Fruit fly (Drosophila melanogaster) whole organism, pupa: ENCODE measurements around the gene Lcp65Aa.

ENCODE experiments used
- CG10348 ChIP-seq: fragments of 200-800 bp; sonication (Bioruptor generic); IDR thresholded peaks from 2 replicates; pipeline ENCODE4 v1.3.6; 2022; ENCODE audit warnings: missing biosample characterization, missing genetic modification characterization
- CG12605 ChIP-seq: fragments of 200-800 bp; sonication (Bioruptor generic); IDR thresholded peaks from 2 replicates; pipeline ENCODE4 v1.3.6; 2022; ENCODE audit warnings: missing biosample characterization, missing genetic modification characterization
- CG14655 ChIP-seq: fragments of 200-800 bp; sonication (Bioruptor generic); optimal IDR thresholded peaks from 3 replicates; lab custom pipeline; 2017; ENCODE audit warnings: mild to moderate bottlenecking, missing biosample characterization, missing genetic modification reagents, missing genetic modification characterization
- CG17806 ChIP-seq: fragments of 200-800 bp; sonication (Bioruptor generic); optimal IDR thresholded peaks from 2 replicates; lab custom pipeline; 2018; ENCODE audit warnings: missing biosample characterization, mild to moderate bottlenecking, missing genetic modification characterization, moderate library complexity
- CG34367 ChIP-seq: fragments of 200-800 bp; sonication (Bioruptor generic); optimal IDR thresholded peaks from 2 replicates; lab custom pipeline; 2018; ENCODE audit warnings: missing biosample characterization, mild to moderate bottlenecking, missing genetic modification characterization
- CG4496 ChIP-seq: fragments of 200-800 bp; sonication (Bioruptor generic); IDR thresholded peaks from 3 replicates; pipeline ENCODE4 v1.3.6; 2022; ENCODE audit warnings: missing biosample characterization, missing genetic modification characterization
- CG8301 ChIP-seq: fragments of 200-800 bp; sonication (Bioruptor generic); optimal IDR thresholded peaks from 2 replicates; lab custom pipeline; 2018; ENCODE audit warnings: missing biosample characterization, mild to moderate bottlenecking, missing genetic modification characterization
- D1 ChIP-seq: fragments of 200-800 bp; sonication (Bioruptor generic); optimal IDR thresholded peaks from 2 replicates; lab custom pipeline; 2018; ENCODE audit warnings: missing biosample characterization, mild to moderate bottlenecking, missing genetic modification characterization, moderate library complexity
- EcR ChIP-seq: fragments of 200-800 bp; sonication (Bioruptor generic); optimal IDR thresholded peaks from 3 replicates; lab custom pipeline; 2019; ENCODE audit warnings: missing biosample characterization, missing genetic modification characterization, mild to moderate bottlenecking, moderate library complexity, missing genetic modification reagents
- Ets98B ChIP-seq: fragments of 200-800 bp; sonication (Bioruptor generic); IDR thresholded peaks from 2 replicates; pipeline ENCODE4 v1.3.6; 2022; ENCODE audit warnings: missing biosample characterization, missing genetic modification characterization
- Pif1A ChIP-seq: fragments of 200-800 bp; sonication (Bioruptor generic); optimal IDR thresholded peaks from 3 replicates; lab custom pipeline; 2016; ENCODE audit warnings: missing biosample characterization, missing genetic modification characterization

dm6 chr3L:6103658-6104057, 47.4 kb upstream of the Lcp65Aa start:
- TF ChIP-seq CG14655 (GFP tag; lab: Kevin White, UChicago) (no peak), CG34367 (tag; lab: Kevin White, UChicago) (no peak), Ets98B (GFP tag; lab: Robert Waterston, UW) (no peak), CG17806 (tag; lab: Kevin White, UChicago) (no peak), EcR (GFP tag; lab: Kevin White, UChicago) (no peak), D1 (tag; lab: Kevin White, UChicago) (no peak), CG4496 (GFP tag; lab: Robert Waterston, UW) (no peak), CG8301 (no peak), Pif1A (no peak), CG10348 (GFP tag; lab: Robert Waterston, UW) (no peak), CG12605 (GFP tag; lab: Robert Waterston, UW) (no peak)
